Worm (Caenorhabditis elegans): ENCODE data around the gene fbxa-61.
A peak's percentile ranks its signal among the peaks of the same experiment; 100 is the strongest.

fbxa-61 gene

ce11 chrIII:1230174-1230573 lies 8.7 kb upstream of the fbxa-61 start, which contains the start of gene pes-4:
Gene pes-4 (minus strand): TSS chrIII:1230274.
- no peak for TF ChIP-seq nhr-237 (tag; optimal IDR thresholded peaks at IDR 0.05)
- TF ChIP-seq ces-1 (GFP tag; optimal IDR thresholded peaks at IDR 0.05): peak; percentile 27

- TF ChIP-seq mls-2 (tag; optimal IDR thresholded peaks at IDR 0.05): no peak
- TF ChIP-seq hlh-1 (tag; optimal IDR thresholded peaks at IDR 0.05): no peak
- TF ChIP-seq nhr-2 (tag; optimal IDR thresholded peaks at IDR 0.05): no peak
- no peak for TF ChIP-seq elt-3 (tag; optimal IDR thresholded peaks at IDR 0.05)
- no peak for TF ChIP-seq cnd-1 (tag; optimal IDR thresholded peaks at IDR 0.05)
- TF ChIP-seq nhr-237 (tag; optimal IDR thresholded peaks at IDR 0.05): no peak
- TF ChIP-seq ham-2 (GFP tag; optimal IDR thresholded peaks at IDR 0.05): no peak
- no peak for TF ChIP-seq zip-8 (tag; optimal IDR thresholded peaks at IDR 0.05)
- TF ChIP-seq lin-32 (GFP tag; optimal IDR thresholded peaks at IDR 0.05): no peak
- no peak for TF ChIP-seq lin-13 (tag; optimal IDR thresholded peaks at IDR 0.05)
Measured at ce11 chrIII:1230672-1231071, 8.2 kb upstream of the fbxa-61 start.

- TF ChIP-seq ham-2 (GFP tag; optimal IDR thresholded peaks at IDR 0.05) (no peak), lin-32 (GFP tag; optimal IDR thresholded peaks at IDR 0.05) (no peak), tbx-8 (GFP tag; optimal IDR thresholded peaks at IDR 0.05) (no peak), mep-1 (tag; optimal IDR thresholded peaks at IDR 0.05) (no peak), unc-120 (tag; optimal IDR thresholded peaks at IDR 0.05; ENCODE audit: poor library complexity, severe bottlenecking) (no peak), mls-2 (tag; optimal IDR thresholded peaks at IDR 0.05) (no peak), elt-1 (tag; optimal IDR thresholded peaks at IDR 0.05; ENCODE audit: borderline replicate concordance, insufficient read depth) (no peak), lsy-2 (tag; optimal IDR thresholded peaks at IDR 0.05) (no peak), flh-1 (GFP tag; optimal IDR thresholded peaks at IDR 0.05) (no peak), ces-1 (GFP tag; optimal IDR thresholded peaks at IDR 0.05) (no peak), cnd-1 (tag; optimal IDR thresholded peaks at IDR 0.05) (no peak), M03D4.4 (tag; optimal IDR thresholded peaks at IDR 0.05) (no peak), blmp-1 (tag; optimal IDR thresholded peaks at IDR 0.05) (no peak)
Measured at ce11 chrIII:1231186-1231585, 7.7 kb upstream of the fbxa-61 start.

- TF ChIP-seq drap-1 (GFP tag; optimal IDR thresholded peaks at IDR 0.05) (no peak), ces-1 (GFP tag; optimal IDR thresholded peaks at IDR 0.05) (peak; percentile 11)
Measured at ce11 chrIII:1243199-1243598, 4.4 kb downstream of the fbxa-61 start, which contains the start of gene fbxa-63. Gene fbxa-63 (plus strand): TSS chrIII:1243508.

- TF ChIP-seq ces-1 (GFP tag; optimal IDR thresholded peaks at IDR 0.05) (no peak), lin-32 (GFP tag; optimal IDR thresholded peaks at IDR 0.05) (no peak), lin-13 (tag; optimal IDR thresholded peaks at IDR 0.05) (no peak), unc-39 (tag; optimal IDR thresholded peaks at IDR 0.05) (no peak), nhr-12 (tag; optimal IDR thresholded peaks at IDR 0.05) (no peak), zip-8 (tag; optimal IDR thresholded peaks at IDR 0.05) (no peak), tbx-8 (GFP tag; optimal IDR thresholded peaks at IDR 0.05) (no peak), hlh-1 (tag; optimal IDR thresholded peaks at IDR 0.05) (no peak), M03D4.4 (tag; optimal IDR thresholded peaks at IDR 0.05) (no peak), unc-120 (tag; optimal IDR thresholded peaks at IDR 0.05; ENCODE audit: poor library complexity, severe bottlenecking) (no peak), elt-3 (tag; optimal IDR thresholded peaks at IDR 0.05) (no peak), blmp-1 (tag; optimal IDR thresholded peaks at IDR 0.05) (no peak), drap-1 (GFP tag; optimal IDR thresholded peaks at IDR 0.05) (no peak), flh-1 (GFP tag; optimal IDR thresholded peaks at IDR 0.05) (no peak), unc-62 (GFP tag; optimal IDR thresholded peaks at IDR 0.05) (no peak), snpc-4 (tag; optimal IDR thresholded peaks at IDR 0.05) (no peak), ceh-43 (GFP tag; optimal IDR thresholded peaks at IDR 0.05) (no peak), cnd-1 (tag; optimal IDR thresholded peaks at IDR 0.05) (no peak), sem-2 (GFP tag; optimal IDR thresholded peaks at IDR 0.05) (no peak), nhr-28 (tag; optimal IDR thresholded peaks at IDR 0.05) (no peak)
Measured at ce11 chrIII:1248335-1248734, 9.5 kb downstream of the fbxa-61 start.

ce11 chrIII:1249111-1249583 lies 10.3 kb downstream of the fbxa-61 start, which contains the start of the genes fbxa-76 and fbxa-77:
Gene fbxa-76 (minus strand): TSS chrIII:1249161.
Gene fbxa-77 (plus strand): TSS chrIII:1249475.
- no peak for TF ChIP-seq lin-13 (tag; optimal IDR thresholded peaks at IDR 0.05)
- TF ChIP-seq ham-2 (GFP tag; optimal IDR thresholded peaks at IDR 0.05): no peak
- TF ChIP-seq snpc-4 (tag; optimal IDR thresholded peaks at IDR 0.05): no peak
- TF ChIP-seq nhr-237 (tag; optimal IDR thresholded peaks at IDR 0.05): no peak
- TF ChIP-seq pha-4 (tag; optimal IDR thresholded peaks at IDR 0.05): no peak
- no peak for TF ChIP-seq nhr-2 (tag; optimal IDR thresholded peaks at IDR 0.05)
